Worm (Caenorhabditis elegans) whole organism, L4 larva: ENCODE measurements around the gene T04C9.3.

Source experiments
- D1046.2 ChIP-seq: fragments of 200-800 bp; sonication (Bioruptor generic); IDR thresholded peaks from 2 replicates; pipeline ENCODE4 v1.3.6; 2022; ENCODE audit warnings: missing genetic modification characterization, missing compliant biosample characterization
- F26F4.8 ChIP-seq: fragments of 200-800 bp; sonication (Bioruptor generic); conservative IDR thresholded peaks from 2 replicates; pipeline ENCODE4 v1.3.6; 2022; ENCODE audit warnings: missing genetic modification characterization, missing compliant biosample characterization
- F44E2.7 ChIP-seq: fragments of 200-800 bp; sonication (Bioruptor generic); IDR thresholded peaks from 2 replicates; pipeline ENCODE4 v2.1.2; 2022; ENCODE audit warnings: missing genetic modification characterization, missing compliant biosample characterization
- F49E8.2 ChIP-seq: sonication (generic microtip); optimal IDR thresholded peaks from 2 replicates; lab custom pipeline; 2016; ENCODE audit warnings: missing compliant biosample characterization, mild to moderate bottlenecking, missing genetic modification characterization, borderline replicate concordance
- R02D3.7 ChIP-seq: fragments of 150-350 bp; sonication (generic microtip); optimal IDR thresholded peaks from 3 replicates; lab custom pipeline; 2014; ENCODE audit warnings: missing biosample characterization, missing genetic modification characterization
- T20F7.1 ChIP-seq: fragments of 200-800 bp; sonication (Bioruptor generic); optimal IDR thresholded peaks from 2 replicates; lab custom pipeline; 2018; ENCODE audit warnings: mild to moderate bottlenecking, missing genetic modification characterization, missing compliant biosample characterization
- Y48G9A.11 ChIP-seq: fragments of 200-800 bp; sonication (Bioruptor generic); IDR thresholded peaks from 2 replicates; pipeline ENCODE4 v1.3.6; 2022; ENCODE audit warnings: missing genetic modification reagents, missing genetic modification characterization, missing compliant biosample characterization
- ZK546.5 ChIP-seq, 2 experiments: sonication (generic microtip); optimal IDR thresholded peaks; 2 replicates each; lab custom pipeline; 2017; ENCODE audit warnings: missing biosample characterization in 2 of 2, missing genetic modification characterization in 2 of 2
- aly-2 ChIP-seq: sonication (generic microtip); optimal IDR thresholded peaks from 2 replicates; lab custom pipeline; 2018; ENCODE audit warnings: missing biosample characterization, missing genetic modification characterization
- arid-1 ChIP-seq: fragments of 200-800 bp; sonication (Bioruptor generic); conservative IDR thresholded peaks from 2 replicates; pipeline ENCODE4 v1.3.6; 2022; ENCODE audit warnings: missing genetic modification reagents, missing genetic modification characterization, missing compliant biosample characterization
- attf-4 ChIP-seq: sonication (generic microtip); optimal IDR thresholded peaks from 3 replicates; lab custom pipeline; 2017; ENCODE audit warnings: missing biosample characterization, missing genetic modification characterization
- ceh-82 ChIP-seq: sonication (generic microtip); optimal IDR thresholded peaks from 2 replicates; lab custom pipeline; 2017; ENCODE audit warnings: missing biosample characterization, missing genetic modification characterization
- ctbp-1 ChIP-seq: fragments of 200-800 bp; sonication (Bioruptor generic); IDR thresholded peaks from 2 replicates; pipeline ENCODE4 v1.3.6; 2022; ENCODE audit warnings: missing genetic modification reagents, missing genetic modification characterization, missing compliant biosample characterization
- daf-12 ChIP-seq: fragments of 150-350 bp; optimal IDR thresholded peaks from 2 replicates; lab custom pipeline; 2014; ENCODE audit warnings: missing biosample characterization, missing genetic modification reagents, missing genetic modification characterization
- daf-19 ChIP-seq: fragments of 200-800 bp; sonication (Bioruptor generic); conservative IDR thresholded peaks from 2 replicates; pipeline ENCODE4 v1.3.6; 2022; ENCODE audit warnings: missing genetic modification characterization, missing compliant biosample characterization
- dpl-1 ChIP-seq: fragments of 150-350 bp; optimal IDR thresholded peaks from 2 replicates; lab custom pipeline; 2014; ENCODE audit warnings: missing biosample characterization, missing genetic modification reagents, missing genetic modification characterization
- duxl-1 ChIP-seq: sonication (generic microtip); optimal IDR thresholded peaks from 2 replicates; lab custom pipeline; 2016; ENCODE audit warnings: mild to moderate bottlenecking, missing genetic modification characterization, moderate library complexity, missing compliant biosample characterization; ENCODE audit not compliant: poor library complexity
- dve-1 ChIP-seq: sonication (generic microtip); optimal IDR thresholded peaks from 2 replicates; lab custom pipeline; 2017; ENCODE audit warnings: antibody characterized with exemption, mild to moderate bottlenecking, missing genetic modification characterization, missing compliant biosample characterization; ENCODE audit not compliant: insufficient read depth
- fos-1 ChIP-seq: fragments of 150-350 bp; optimal IDR thresholded peaks from 2 replicates; lab custom pipeline; 2014; ENCODE audit warnings: missing biosample characterization, missing genetic modification characterization
- gei-8 ChIP-seq: fragments of 200-800 bp; sonication (Bioruptor generic); optimal IDR thresholded peaks from 2 replicates; lab custom pipeline; 2018; ENCODE audit warnings: mild to moderate bottlenecking, missing genetic modification characterization, missing compliant biosample characterization
- hif-1 ChIP-seq, 2 experiments: sonication (generic microtip); optimal IDR thresholded peaks; 2 replicates each; lab custom pipeline; 2016 to 2017; ENCODE audit warnings: missing compliant biosample characterization in 2 of 2, missing genetic modification characterization in 2 of 2, missing genetic modification reagents in 2 of 2, missing genotype in 2 of 2, mild to moderate bottlenecking in 1 of 2
- hlh-11 ChIP-seq: fragments of 200-800 bp; sonication (Bioruptor generic); optimal IDR thresholded peaks from 2 replicates; lab custom pipeline; 2018; ENCODE audit warnings: mild to moderate bottlenecking, missing genetic modification characterization, missing compliant biosample characterization
- hmg-1.1 ChIP-seq: fragments of 200-800 bp; sonication (Bioruptor generic); IDR thresholded peaks from 2 replicates; pipeline ENCODE4 v1.3.6; 2022; ENCODE audit warnings: missing genetic modification reagents, missing genetic modification characterization, missing compliant biosample characterization
- lin-29 ChIP-seq: fragments of 200-800 bp; sonication (Bioruptor generic); IDR thresholded peaks from 2 replicates; pipeline ENCODE4 v1.3.6; 2022; ENCODE audit warnings: missing genetic modification reagents, missing genetic modification characterization, missing compliant biosample characterization
- lin-38 ChIP-seq: fragments of 200-800 bp; sonication (Bioruptor generic); IDR thresholded peaks from 2 replicates; pipeline ENCODE4 v1.3.6; 2022; ENCODE audit warnings: missing genetic modification reagents, missing genetic modification characterization, missing compliant biosample characterization
- mxl-3 ChIP-seq: fragments of 200-800 bp; sonication (Bioruptor generic); optimal IDR thresholded peaks from 2 replicates; lab custom pipeline; 2018; ENCODE audit warnings: mild to moderate bottlenecking, missing genetic modification characterization, missing compliant biosample characterization
- nhr-10 ChIP-seq: fragments of 150-350 bp; optimal IDR thresholded peaks from 2 replicates; lab custom pipeline; 2014; ENCODE audit warnings: missing biosample characterization, missing genetic modification characterization
- nhr-102 ChIP-seq: sonication (generic microtip); optimal IDR thresholded peaks from 2 replicates; lab custom pipeline; 2016; ENCODE audit warnings: mild to moderate bottlenecking, missing genetic modification characterization, moderate library complexity, missing compliant biosample characterization
- nhr-28 ChIP-seq: fragments of 150-350 bp; optimal IDR thresholded peaks from 2 replicates; lab custom pipeline; 2014; ENCODE audit warnings: missing biosample characterization, missing genetic modification characterization
- nhr-41 ChIP-seq: fragments of 200-800 bp; sonication (Bioruptor generic); IDR thresholded peaks from 2 replicates; pipeline ENCODE4 v1.3.6; 2022; ENCODE audit warnings: missing genetic modification reagents, missing genetic modification characterization, missing compliant biosample characterization
- nhr-48 ChIP-seq: sonication (generic microtip); optimal IDR thresholded peaks from 2 replicates; lab custom pipeline; 2016; ENCODE audit warnings: mild to moderate bottlenecking, missing genetic modification characterization, missing compliant biosample characterization
- nhr-6 ChIP-seq: fragments of 150-350 bp; optimal IDR thresholded peaks from 2 replicates; lab custom pipeline; 2014; ENCODE audit warnings: missing biosample characterization, missing genetic modification characterization
- nhr-76 ChIP-seq: fragments of 150-350 bp; optimal IDR thresholded peaks from 2 replicates; lab custom pipeline; 2014; ENCODE audit warnings: missing biosample characterization, missing genetic modification characterization
- nhr-77 ChIP-seq: fragments of 150-350 bp; optimal IDR thresholded peaks from 2 replicates; lab custom pipeline; 2014; ENCODE audit warnings: missing biosample characterization, missing genetic modification characterization
- php-3 ChIP-seq: fragments of 200-800 bp; sonication (Bioruptor generic); IDR thresholded peaks from 2 replicates; pipeline ENCODE4 v1.3.6; 2022; ENCODE audit warnings: missing genetic modification reagents, missing genetic modification characterization, missing compliant biosample characterization
- rbr-2 ChIP-seq: sonication (generic microtip); optimal IDR thresholded peaks from 2 replicates; lab custom pipeline; 2016; ENCODE audit warnings: missing genotype, missing genetic modification characterization, missing compliant biosample characterization
- sdz-12 ChIP-seq: fragments of 200-800 bp; sonication (Bioruptor generic); optimal IDR thresholded peaks from 2 replicates; lab custom pipeline; 2018; ENCODE audit warnings: mild to moderate bottlenecking, missing genetic modification characterization, missing compliant biosample characterization
- snpc-1.2 ChIP-seq: fragments of 200-800 bp; sonication (Bioruptor generic); IDR thresholded peaks from 2 replicates; pipeline ENCODE4 v1.3.6; 2022; ENCODE audit warnings: missing genetic modification reagents, missing genetic modification characterization, missing compliant biosample characterization
- snpc-4 ChIP-seq: fragments of 150-350 bp; optimal IDR thresholded peaks from 2 replicates; lab custom pipeline; 2014; ENCODE audit warnings: missing biosample characterization, missing genetic modification characterization
- spr-1 ChIP-seq: sonication (generic microtip); optimal IDR thresholded peaks from 2 replicates; lab custom pipeline; 2016; ENCODE audit warnings: mild to moderate bottlenecking, missing genetic modification characterization, missing compliant biosample characterization
- spr-3 ChIP-seq: fragments of 200-800 bp; sonication (Bioruptor generic); optimal IDR thresholded peaks from 2 replicates; lab custom pipeline; 2018; ENCODE audit warnings: mild to moderate bottlenecking, missing genetic modification characterization, missing compliant biosample characterization
- tra-1 ChIP-seq: fragments of 200-800 bp; sonication (Bioruptor generic); IDR thresholded peaks from 2 replicates; pipeline ENCODE4 v1.3.6; 2022; ENCODE audit warnings: missing genetic modification reagents, missing genetic modification characterization, missing compliant biosample characterization
- unc-130 ChIP-seq: sonication (generic microtip); optimal IDR thresholded peaks from 2 replicates; lab custom pipeline; 2016; ENCODE audit warnings: missing genetic modification reagents, missing genetic modification characterization, missing compliant biosample characterization
- zag-1 ChIP-seq: fragments of 150-350 bp; optimal IDR thresholded peaks from 2 replicates; lab custom pipeline; 2014; ENCODE audit warnings: missing biosample characterization, missing genetic modification characterization
- zfp-3 ChIP-seq: fragments of 200-800 bp; sonication (Bioruptor generic); conservative IDR thresholded peaks from 2 replicates; pipeline ENCODE4 v1.3.6; 2022; ENCODE audit warnings: missing genetic modification reagents, missing genetic modification characterization, missing compliant biosample characterization
- ztf-11 ChIP-seq: fragments of 150-350 bp; optimal IDR thresholded peaks from 2 replicates; lab custom pipeline; 2014; ENCODE audit warnings: missing biosample characterization, missing genetic modification characterization
- ztf-7 ChIP-seq: fragments of 150-350 bp; optimal IDR thresholded peaks from 2 replicates; lab custom pipeline; 2014; ENCODE audit warnings: missing biosample characterization, missing genetic modification characterization

Gene T04C9.3

DNA sequence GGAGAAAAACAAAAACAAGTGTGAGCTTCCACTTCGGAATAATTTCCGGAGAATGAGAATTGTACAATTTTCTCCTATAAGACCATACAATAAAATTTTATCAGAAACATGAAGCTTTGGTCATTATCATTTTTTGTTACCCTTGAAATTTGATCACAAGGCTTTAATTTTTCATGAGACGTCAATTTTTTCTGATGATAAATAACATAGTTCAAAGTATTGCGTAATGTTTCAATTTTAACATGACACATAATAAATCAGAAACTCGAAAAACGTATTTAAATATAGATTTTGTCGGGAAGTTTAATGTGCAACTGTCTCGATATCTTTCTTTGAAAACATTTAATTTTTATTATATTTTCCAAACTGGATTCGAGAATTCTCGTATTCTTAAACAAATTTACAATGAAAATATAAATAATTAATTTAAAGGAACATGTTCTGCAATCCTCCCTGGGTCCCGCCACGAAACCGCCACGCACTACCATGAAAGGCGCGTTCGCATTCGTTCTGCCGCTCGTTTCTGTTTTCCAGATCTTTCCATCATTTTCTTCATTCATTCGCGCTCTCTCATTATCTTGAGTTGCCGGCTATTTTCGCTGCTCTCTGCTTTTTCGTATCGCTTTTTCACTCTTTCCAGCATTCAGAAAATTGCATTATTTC is 46.5 kb upstream of the T04C9.3 start (continued):
- TF ChIP-seq T20F7.1 (GFP tag; lab: Kevin White, UChicago) (peak; percentile 23), unc-130 (peak; percentile 84), ceh-82 (tag; lab: Kevin White, UChicago) (no peak), php-3 (GFP tag; lab: Robert Waterston, UW) (peak; percentile 78), Y48G9A.11 (GFP tag; lab: Robert Waterston, UW) (peak; percentile 57; the same call in 1 of the 2 replicates), aly-2 (no peak), nhr-6 (tag; lab: Kevin White, UChicago) (no peak), hlh-11 (tag; lab: Kevin White, UChicago) (peak; percentile 24), R02D3.7 (tag; lab: Kevin White, UChicago) (no peak), hif-1 (tag; optimal IDR thresholded peaks at IDR 0.05; lab: Kevin White, UChicago) (no peak), nhr-77 (tag; lab: Kevin White, UChicago) (peak; percentile 36), lin-38 (GFP tag; lab: Robert Waterston, UW) (peak; percentile 43; the same call in 1 of the 2 replicates)
- TF ChIP-seq, all 104 proteins: peak for 16

DNA sequence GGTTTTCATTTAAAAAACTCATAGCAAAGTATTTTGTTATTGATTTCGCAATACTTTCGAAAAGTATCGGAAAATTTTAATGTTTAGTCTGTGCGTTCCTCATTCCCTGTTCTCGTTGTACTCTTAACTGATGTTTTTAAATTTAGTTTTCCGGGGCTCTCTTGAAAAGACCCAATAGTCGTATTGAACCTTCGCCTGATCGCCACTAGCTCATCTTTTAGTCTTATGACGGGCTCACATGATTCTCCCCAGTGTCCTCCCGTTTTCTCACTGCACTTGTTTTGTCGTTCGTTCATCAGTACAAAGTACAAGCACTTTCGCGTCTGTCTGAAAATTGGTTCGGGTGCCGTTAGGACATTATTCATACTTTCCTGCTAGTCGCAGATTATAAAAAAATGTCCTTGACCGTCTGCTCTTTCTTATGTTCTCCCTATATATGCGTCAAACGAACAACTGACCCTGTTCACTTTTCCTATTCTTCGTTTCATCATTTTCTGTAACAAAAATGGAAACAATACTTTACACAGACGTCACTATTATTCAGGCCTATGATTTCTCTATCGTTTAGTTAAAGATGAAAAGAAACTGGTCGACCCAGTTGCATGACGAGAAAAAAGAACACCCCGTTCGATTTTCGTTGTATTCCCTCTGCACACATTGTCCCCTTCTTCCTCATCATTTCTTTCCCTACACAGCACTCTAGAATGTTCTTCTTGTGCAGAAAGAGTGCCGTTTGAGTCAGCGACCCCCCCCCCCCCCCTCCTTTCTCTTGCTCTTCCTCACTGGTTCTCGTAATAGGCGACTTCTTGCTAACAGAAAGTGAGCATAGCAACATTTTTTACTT is 45.8 kb upstream of the T04C9.3 start, which contains the start of gene ubq-1:
ubq-1 (plus strand) TSS at position 802 of the 844 bp plus-strand sequence.
- TF ChIP-seq F49E8.2: no peak
- no peak for TF ChIP-seq F26F4.8
- no peak for TF ChIP-seq ceh-82 (tag; lab: Kevin White, UChicago)
- no peak for TF ChIP-seq dve-1 (tag; lab: Kevin White, UChicago)
- no peak for TF ChIP-seq spr-3 (GFP tag; lab: Kevin White, UChicago)
- TF ChIP-seq arid-1: 0 out of 2 replicates have a peak, but pooled peaks have one; percentile 3
- no peak for TF ChIP-seq gei-8 (GFP tag; lab: Kevin White, UChicago)
- no peak for TF ChIP-seq rbr-2 (tag; lab: Kevin White, UChicago)
- no peak for TF ChIP-seq snpc-4
- no peak for TF ChIP-seq Y48G9A.11 (GFP tag; lab: Robert Waterston, UW)
- TF ChIP-seq daf-12 (tag; lab: Kevin White, UChicago): no peak
- no peak for TF ChIP-seq hif-1 (tag; optimal IDR thresholded peaks at IDR 0.05; lab: Kevin White, UChicago)
- peak; percentile 50; the same call in 1 of the 2 replicates for TF ChIP-seq lin-29 (GFP tag; lab: Robert Waterston, UW)
- TF ChIP-seq zfp-3: no peak
- no peak for TF ChIP-seq nhr-41
- no peak for TF ChIP-seq F44E2.7
- no peak for TF ChIP-seq ztf-11 (tag; lab: Kevin White, UChicago)
- TF ChIP-seq attf-4 (tag; lab: Kevin White, UChicago): no peak
- TF ChIP-seq nhr-102 (tag; lab: Kevin White, UChicago): no peak
- TF ChIP-seq nhr-77 (tag; lab: Kevin White, UChicago): no peak
- no peak for TF ChIP-seq fos-1 (tag; lab: Kevin White, UChicago)
- peak; percentile 12 for TF ChIP-seq ztf-7
- no peak for TF ChIP-seq nhr-10 (tag; lab: Kevin White, UChicago)
- TF ChIP-seq snpc-1.2: no peak
- TF ChIP-seq sdz-12 (GFP tag; lab: Kevin White, UChicago): no peak
- no peak for TF ChIP-seq tra-1 (GFP tag; lab: Robert Waterston, UW)
- no peak for TF ChIP-seq nhr-48 (tag; lab: Kevin White, UChicago)
- TF ChIP-seq zag-1: no peak
- no peak for TF ChIP-seq nhr-76
- no peak for TF ChIP-seq mxl-3
- TF ChIP-seq D1046.2: no peak
- no peak for TF ChIP-seq spr-1 (tag; lab: Kevin White, UChicago)
- TF ChIP-seq dpl-1: no peak
- no peak for TF ChIP-seq duxl-1
- no peak for TF ChIP-seq daf-19 (GFP tag; lab: Robert Waterston, UW)
- no peak for TF ChIP-seq hmg-1.1
- TF ChIP-seq nhr-28: no peak
- no peak for TF ChIP-seq ZK546.5 (tag; optimal IDR thresholded peaks at IDR 0.05; lab: Kevin White, UChicago)
- peak; percentile 51 for TF ChIP-seq ctbp-1 (GFP tag; lab: Robert Waterston, UW)
